Worm (Caenorhabditis elegans) whole organism, mixed stage, embryonic: ENCODE results near the gene dsl-3.

Experiments
- M03D4.4 ChIP-seq: sonication (generic microtip); optimal IDR thresholded peaks from 2 replicates; lab custom pipeline; 2017; ENCODE audit warnings: mild to moderate bottlenecking, missing genetic modification characterization, missing compliant biosample characterization
- ceh-43 ChIP-seq: fragments of 200-800 bp; sonication (Bioruptor generic); optimal IDR thresholded peaks from 2 replicates; lab custom pipeline; 2018; ENCODE audit warnings: mild to moderate bottlenecking, missing genetic modification characterization, moderate library complexity, missing compliant biosample characterization
- ceh-83 ChIP-seq: fragments of 200-800 bp; sonication (Bioruptor generic); optimal IDR thresholded peaks from 2 replicates; lab custom pipeline; 2018; ENCODE audit warnings: mild to moderate bottlenecking, missing genetic modification characterization, missing compliant biosample characterization
- ces-1 ChIP-seq: fragments of 150-350 bp; optimal IDR thresholded peaks from 2 replicates; lab custom pipeline; 2014; ENCODE audit warnings: missing biosample characterization, missing genetic modification reagents, missing genetic modification characterization
- cnd-1 ChIP-seq: fragments of 200-800 bp; sonication (Bioruptor generic); optimal IDR thresholded peaks from 2 replicates; lab custom pipeline; 2018; ENCODE audit warnings: mild to moderate bottlenecking, missing genetic modification characterization, missing compliant biosample characterization
- drap-1 ChIP-seq: fragments of 200-800 bp; sonication (Bioruptor generic); optimal IDR thresholded peaks from 3 replicates; lab custom pipeline; 2018; ENCODE audit warnings: mild to moderate bottlenecking, missing genetic modification characterization, missing compliant biosample characterization
- elt-1 ChIP-seq: sonication (generic microtip); optimal IDR thresholded peaks from 2 replicates; lab custom pipeline; 2017; ENCODE audit warnings: missing genetic modification characterization, mild to moderate bottlenecking, missing compliant biosample characterization, antibody characterized with exemption, moderate library complexity, borderline replicate concordance; ENCODE audit not compliant: insufficient read depth
- elt-3 ChIP-seq: fragments of 150-350 bp; optimal IDR thresholded peaks from 2 replicates; lab custom pipeline; 2014; ENCODE audit warnings: missing biosample characterization, missing genetic modification characterization
- flh-1 ChIP-seq: fragments of 200-800 bp; sonication (Bioruptor generic); optimal IDR thresholded peaks from 2 replicates; lab custom pipeline; 2018; ENCODE audit warnings: mild to moderate bottlenecking, missing genetic modification characterization, moderate library complexity, missing compliant biosample characterization
- ham-2 ChIP-seq: fragments of 200-800 bp; sonication (Bioruptor generic); optimal IDR thresholded peaks from 2 replicates; lab custom pipeline; 2018; ENCODE audit warnings: mild to moderate bottlenecking, missing genetic modification characterization, missing compliant biosample characterization
- hlh-1 ChIP-seq: fragments of 150-350 bp; optimal IDR thresholded peaks from 2 replicates; lab custom pipeline; 2014; ENCODE audit warnings: missing biosample characterization, missing genetic modification reagents, missing genetic modification characterization
- lin-13 ChIP-seq: fragments of 150-350 bp; optimal IDR thresholded peaks from 2 replicates; lab custom pipeline; 2014; ENCODE audit warnings: missing biosample characterization, missing genetic modification characterization
- lsy-2 ChIP-seq: fragments of 150-350 bp; optimal IDR thresholded peaks from 2 replicates; lab custom pipeline; 2014; ENCODE audit warnings: missing biosample characterization, missing genetic modification characterization
- mab-5 ChIP-seq: fragments of 150-350 bp; optimal IDR thresholded peaks from 2 replicates; lab custom pipeline; 2014; ENCODE audit warnings: missing biosample characterization, missing genetic modification characterization
- mep-1 ChIP-seq: fragments of 150-350 bp; optimal IDR thresholded peaks from 2 replicates; lab custom pipeline; 2017; ENCODE audit warnings: missing biosample characterization, missing genetic modification reagents, missing genetic modification characterization, inconsistent platforms
- mls-2 ChIP-seq: sonication (generic microtip); optimal IDR thresholded peaks from 2 replicates; lab custom pipeline; 2016; ENCODE audit warnings: mild to moderate bottlenecking, missing genetic modification characterization, moderate library complexity, missing compliant biosample characterization
- nhr-2 ChIP-seq: fragments of 150-350 bp; optimal IDR thresholded peaks from 2 replicates; lab custom pipeline; 2014; ENCODE audit warnings: missing biosample characterization, missing genetic modification characterization
- nhr-237 ChIP-seq: fragments of 150-350 bp; optimal IDR thresholded peaks from 2 replicates; lab custom pipeline; 2014; ENCODE audit warnings: missing biosample characterization, missing genetic modification characterization
- nhr-28 ChIP-seq: fragments of 150-350 bp; optimal IDR thresholded peaks from 2 replicates; lab custom pipeline; 2014; ENCODE audit warnings: missing biosample characterization, missing genetic modification characterization
- pha-4 ChIP-seq: fragments of 150-350 bp; optimal IDR thresholded peaks from 2 replicates; lab custom pipeline; 2018; ENCODE audit warnings: missing biosample characterization, missing genetic modification reagents, missing genetic modification characterization
- snpc-4 ChIP-seq: fragments of 150-350 bp; optimal IDR thresholded peaks from 2 replicates; lab custom pipeline; 2014; ENCODE audit warnings: missing biosample characterization, missing genetic modification characterization
- tbx-8 ChIP-seq: fragments of 200-800 bp; sonication (Bioruptor generic); optimal IDR thresholded peaks from 2 replicates; lab custom pipeline; 2018; ENCODE audit warnings: mild to moderate bottlenecking, missing genetic modification characterization, moderate library complexity, missing compliant biosample characterization
- unc-120 ChIP-seq: sonication (generic microtip); optimal IDR thresholded peaks from 2 replicates; lab custom pipeline; 2017; ENCODE audit warnings: missing genetic modification characterization, missing compliant biosample characterization; ENCODE audit not compliant: poor library complexity, severe bottlenecking
- unc-39 ChIP-seq: fragments of 150-350 bp; optimal IDR thresholded peaks from 2 replicates; lab custom pipeline; 2014; ENCODE audit warnings: missing biosample characterization, missing genetic modification characterization
- unc-62 ChIP-seq: fragments of 150-350 bp; optimal IDR thresholded peaks from 2 replicates; lab custom pipeline; 2014; ENCODE audit warnings: missing biosample characterization, missing genetic modification reagents, missing genetic modification characterization
- zip-8 ChIP-seq: fragments of 150-350 bp; optimal IDR thresholded peaks from 2 replicates; lab custom pipeline; 2014; ENCODE audit warnings: missing biosample characterization, missing genetic modification characterization
- ztf-11 ChIP-seq: fragments of 150-350 bp; optimal IDR thresholded peaks from 2 replicates; lab custom pipeline; 2014; ENCODE audit warnings: missing biosample characterization, missing genetic modification characterization

Gene dsl-3

ce11 chrIV:1623712-1624111 is 13.6 kb downstream of the dsl-3 start, which contains the start of gene nhr-87:
nhr-87 (plus strand) TSS chrIV:1624029.
- TF ChIP-seq elt-3 (no peak), ces-1 (GFP tag; lab: Kevin White, UChicago) (peak; percentile 47), zip-8 (tag; lab: Kevin White, UChicago) (no peak), ceh-43 (GFP tag; lab: Kevin White, UChicago) (no peak), hlh-1 (tag; lab: Kevin White, UChicago) (peak; percentile 22), unc-39 (tag; lab: Kevin White, UChicago) (no peak)

- TF ChIP-seq unc-62 (GFP tag; lab: Kevin White, UChicago) = no peak
Measured at ce11 chrIV:1624447-1624846, 14.4 kb downstream of the dsl-3 start.

- TF ChIP-seq drap-1 (GFP tag; lab: Kevin White, UChicago) = no peak
- TF ChIP-seq hlh-1 (tag; lab: Kevin White, UChicago) = no peak
- TF ChIP-seq M03D4.4 (tag; lab: Kevin White, UChicago) = no peak
- no peak for TF ChIP-seq nhr-28 (tag; lab: Kevin White, UChicago)
- TF ChIP-seq flh-1 (GFP tag; lab: Kevin White, UChicago) = no peak
Measured at ce11 chrIV:1626342-1626855, 16.3 kb downstream of the dsl-3 start, which contains the start of gene nhr-146. nhr-146 (plus strand) TSS chrIV:1626805.

ce11 chrIV:1628281-1628680 is 18.2 kb downstream of the dsl-3 start:
- TF ChIP-seq mep-1 (tag; lab: Kevin White, UChicago) (no peak), nhr-28 (tag; lab: Kevin White, UChicago) (no peak), ces-1 (GFP tag; lab: Kevin White, UChicago) (no peak), snpc-4 (no peak), pha-4 (tag; lab: Kevin White, UChicago) (no peak), cnd-1 (tag; lab: Kevin White, UChicago) (no peak), ceh-83 (no peak), elt-1 (tag; lab: Kevin White, UChicago) (no peak), mab-5 (no peak), tbx-8 (GFP tag; lab: Kevin White, UChicago) (no peak), nhr-2 (tag; lab: Kevin White, UChicago) (no peak), ham-2 (GFP tag; lab: Kevin White, UChicago) (no peak), nhr-237 (tag; lab: Kevin White, UChicago) (no peak), hlh-1 (tag; lab: Kevin White, UChicago) (no peak), lsy-2 (tag; lab: Kevin White, UChicago) (no peak), mls-2 (no peak), flh-1 (GFP tag; lab: Kevin White, UChicago) (no peak), unc-39 (tag; lab: Kevin White, UChicago) (no peak)

ce11 chrIV:1628730-1629129 is 18.7 kb downstream of the dsl-3 start:
- no peak for TF ChIP-seq tbx-8 (GFP tag; lab: Kevin White, UChicago)

ce11 chrIV:1631651-1632050 is 21.6 kb downstream of the dsl-3 start, which contains the start of gene cpg-24:
cpg-24 (plus strand) TSS chrIV:1631951.
- TF ChIP-seq cnd-1 (tag; lab: Kevin White, UChicago) (no peak), ceh-83 (no peak), ceh-43 (GFP tag; lab: Kevin White, UChicago) (no peak), elt-3 (no peak), zip-8 (tag; lab: Kevin White, UChicago) (no peak), M03D4.4 (tag; lab: Kevin White, UChicago) (no peak), lin-13 (tag; lab: Kevin White, UChicago) (no peak), pha-4 (tag; lab: Kevin White, UChicago) (no peak), lsy-2 (tag; lab: Kevin White, UChicago) (peak; percentile 9), elt-1 (tag; lab: Kevin White, UChicago) (peak; percentile 4)

ce11 chrIV:1632593-1632992 is 22.5 kb downstream of the dsl-3 start:
- TF ChIP-seq ztf-11 (tag; lab: Kevin White, UChicago) (no peak), unc-120 (tag; lab: Kevin White, UChicago) (no peak), flh-1 (GFP tag; lab: Kevin White, UChicago) (no peak), ceh-43 (GFP tag; lab: Kevin White, UChicago) (no peak), ces-1 (GFP tag; lab: Kevin White, UChicago) (no peak), drap-1 (GFP tag; lab: Kevin White, UChicago) (no peak), ham-2 (GFP tag; lab: Kevin White, UChicago) (peak; percentile 51), zip-8 (tag; lab: Kevin White, UChicago) (no peak)
- TF ChIP-seq, all 35 proteins: peak for 1
